Worm (Caenorhabditis elegans) whole organism, young adult: ENCODE measurements around the gene srab-6.

Experiments
- B0035.1 ChIP-seq: sonication (generic microtip); optimal IDR thresholded peaks from 2 replicates; lab custom pipeline; 2016; ENCODE audit warnings: missing genetic modification characterization, mild to moderate bottlenecking, missing compliant biosample characterization, missing genotype, missing genetic modification reagents
- B0261.1 ChIP-seq: sonication (generic microtip); optimal IDR thresholded peaks from 2 replicates; lab custom pipeline; 2016; ENCODE audit warnings: mild to moderate bottlenecking, missing genetic modification characterization, moderate library complexity, missing compliant biosample characterization
- F10E7.11 ChIP-seq: sonication (generic microtip); optimal IDR thresholded peaks from 2 replicates; lab custom pipeline; 2017; ENCODE audit warnings: mild to moderate bottlenecking, missing genetic modification characterization, moderate library complexity, missing compliant biosample characterization
- F57C9.4 ChIP-seq: sonication (generic microtip); optimal IDR thresholded peaks from 2 replicates; lab custom pipeline; 2017; ENCODE audit warnings: mild to moderate bottlenecking, missing genetic modification characterization, missing compliant biosample characterization
- Y67H2A.10 ChIP-seq: fragments of 200-800 bp; sonication (Bioruptor generic); conservative IDR thresholded peaks from 2 replicates; pipeline ENCODE4 v1.3.6; 2022; ENCODE audit warnings: missing genetic modification reagents, missing genetic modification characterization, missing compliant biosample characterization
- ama-1 ChIP-seq, 3 experiments: fragments of 150-350 bp in 1 of 3; sonication (generic microtip) in 2 of 3; optimal IDR thresholded peaks; 2 replicates each; lab custom pipeline; 2014 to 2018; ENCODE audit warnings: missing biosample characterization in 2 of 3, missing genetic modification characterization in 2 of 3, missing genetic modification reagents in 2 of 3
- atf-7 ChIP-seq: sonication (generic microtip); optimal IDR thresholded peaks from 2 replicates; lab custom pipeline; 2017; ENCODE audit warnings: mild to moderate bottlenecking, missing genetic modification characterization, missing compliant biosample characterization
- attf-5 ChIP-seq: fragments of 200-800 bp; sonication (Bioruptor generic); optimal IDR thresholded peaks from 2 replicates; lab custom pipeline; 2018; ENCODE audit warnings: mild to moderate bottlenecking, missing genetic modification characterization, missing compliant biosample characterization
- cebp-1 ChIP-seq, 2 experiments: fragments of 200-800 bp in 1 of 2; sonication (Bioruptor generic) in 1 of 2; sonication (generic microtip) in 1 of 2; IDR thresholded peaks in 1 of 2; optimal IDR thresholded peaks in 1 of 2; 2 replicates each; pipeline versions ENCODE4 v1.3.6 to Lab custom; 2017 to 2022; ENCODE audit warnings: missing compliant biosample characterization in 2 of 2, missing genetic modification characterization in 2 of 2, mild to moderate bottlenecking in 1 of 2, missing genetic modification reagents in 1 of 2, moderate library complexity in 1 of 2
- ceh-100 ChIP-seq: fragments of 200-800 bp; sonication (Bioruptor generic); IDR thresholded peaks from 2 replicates; pipeline ENCODE4 v1.3.6; 2022; ENCODE audit warnings: missing genetic modification reagents, missing genetic modification characterization, missing compliant biosample characterization
- ceh-40 ChIP-seq: fragments of 200-800 bp; sonication (Bioruptor generic); IDR thresholded peaks from 2 replicates; pipeline ENCODE4 v1.3.6; 2022; ENCODE audit warnings: missing genetic modification characterization, missing compliant biosample characterization
- ceh-91 ChIP-seq: fragments of 200-800 bp; sonication (Bioruptor generic); IDR thresholded peaks from 2 replicates; pipeline ENCODE4 v1.3.6; 2022; ENCODE audit warnings: missing genetic modification reagents, missing genetic modification characterization, missing compliant biosample characterization
- fkh-3 ChIP-seq: sonication (generic microtip); optimal IDR thresholded peaks from 2 replicates; lab custom pipeline; 2016; ENCODE audit warnings: mild to moderate bottlenecking, missing genetic modification characterization, missing compliant biosample characterization
- him-1 ChIP-seq: sonication (generic microtip); optimal IDR thresholded peaks from 2 replicates; lab custom pipeline; 2016; ENCODE audit warnings: missing genotype, missing genetic modification reagents, missing genetic modification characterization, missing compliant biosample characterization
- hmg-20 ChIP-seq: fragments of 200-800 bp; sonication (Bioruptor generic); IDR thresholded peaks from 2 replicates; pipeline ENCODE4 v1.3.6; 2022; ENCODE audit warnings: missing genetic modification reagents, missing genetic modification characterization, missing compliant biosample characterization
- hrde-1 ChIP-seq: sonication (generic microtip); optimal IDR thresholded peaks from 2 replicates; lab custom pipeline; 2016; ENCODE audit warnings: missing genetic modification characterization, mild to moderate bottlenecking, missing compliant biosample characterization, moderate library complexity, missing genotype, missing genetic modification reagents, borderline replicate concordance
- let-607 ChIP-seq, 2 experiments: fragments of 200-800 bp in 1 of 2; sonication (Bioruptor generic) in 1 of 2; sonication (generic microtip) in 1 of 2; optimal IDR thresholded peaks; 2 replicates each; lab custom pipeline; 2016 to 2018; ENCODE audit warnings: mild to moderate bottlenecking in 2 of 2, missing compliant biosample characterization in 2 of 2, missing genetic modification characterization in 2 of 2, moderate library complexity in 2 of 2, missing genotype in 1 of 2
- lin-26 ChIP-seq: fragments of 200-800 bp; sonication (Bioruptor generic); IDR thresholded peaks from 2 replicates; pipeline ENCODE4 v1.3.6; 2022; ENCODE audit warnings: missing genetic modification reagents, missing genetic modification characterization, missing compliant biosample characterization
- lin-35 ChIP-seq, 3 experiments: fragments of 150-350 bp in 2 of 3; sonication (generic microtip) in 1 of 3; optimal IDR thresholded peaks; 2 replicates each; lab custom pipeline; 2014 to 2018; ENCODE audit warnings: missing biosample characterization in 3 of 3, missing genetic modification characterization in 3 of 3, missing genetic modification reagents in 3 of 3
- lsl-1 ChIP-seq: fragments of 200-800 bp; sonication (Bioruptor generic); optimal IDR thresholded peaks from 2 replicates; lab custom pipeline; 2018; ENCODE audit warnings: mild to moderate bottlenecking, missing genetic modification characterization, moderate library complexity, missing compliant biosample characterization
- lsy-27 ChIP-seq: sonication (generic microtip); optimal IDR thresholded peaks from 2 replicates; lab custom pipeline; 2017; ENCODE audit warnings: missing genetic modification characterization, mild to moderate bottlenecking, missing compliant biosample characterization, antibody characterized with exemption, missing genotype, borderline replicate concordance; ENCODE audit not compliant: insufficient read depth
- madf-10 ChIP-seq: sonication (generic microtip); optimal IDR thresholded peaks from 2 replicates; lab custom pipeline; 2016; ENCODE audit warnings: mild to moderate bottlenecking, missing genetic modification characterization, missing compliant biosample characterization
- madf-3 ChIP-seq: fragments of 200-800 bp; sonication (Bioruptor generic); IDR thresholded peaks from 2 replicates; pipeline ENCODE4 v1.3.6; 2022; ENCODE audit warnings: missing genetic modification reagents, missing genetic modification characterization, missing compliant biosample characterization
- mcd-1 ChIP-seq: fragments of 200-800 bp; sonication (Bioruptor generic); IDR thresholded peaks from 2 replicates; pipeline ENCODE4 v1.3.6; 2022; ENCODE audit warnings: missing genetic modification reagents, missing genetic modification characterization, missing compliant biosample characterization
- nhr-80 ChIP-seq: sonication (generic microtip); optimal IDR thresholded peaks from 2 replicates; lab custom pipeline; 2016; ENCODE audit warnings: missing genetic modification characterization, missing compliant biosample characterization
- nhr-90 ChIP-seq: sonication (generic microtip); optimal IDR thresholded peaks from 2 replicates; lab custom pipeline; 2016; ENCODE audit warnings: missing genotype, mild to moderate bottlenecking, missing genetic modification characterization, missing compliant biosample characterization
- pbrm-1 ChIP-seq: fragments of 200-800 bp; sonication (Bioruptor generic); IDR thresholded peaks from 2 replicates; pipeline ENCODE4 v1.3.6; 2022; ENCODE audit warnings: missing genetic modification reagents, missing genetic modification characterization, missing compliant biosample characterization
- rec-8 ChIP-seq, 2 experiments: sonication (generic microtip); optimal IDR thresholded peaks; 2 replicates each; lab custom pipeline; 2016; ENCODE audit warnings: mild to moderate bottlenecking in 2 of 2, missing genetic modification characterization in 2 of 2, missing genetic modification reagents in 2 of 2, missing genotype in 2 of 2, missing biosample characterization in 1 of 2, missing compliant biosample characterization in 1 of 2, moderate library complexity in 1 of 2
- sea-2 ChIP-seq: fragments of 200-800 bp; sonication (Bioruptor generic); IDR thresholded peaks from 2 replicates; pipeline ENCODE4 v1.3.6; 2022; ENCODE audit warnings: missing genetic modification characterization, missing compliant biosample characterization
- snpc-1.3 ChIP-seq: sonication (generic microtip); optimal IDR thresholded peaks from 2 replicates; lab custom pipeline; 2017; ENCODE audit warnings: missing genetic modification characterization, mild to moderate bottlenecking, missing compliant biosample characterization, antibody characterized with exemption, moderate library complexity, missing genotype, missing genetic modification reagents; ENCODE audit not compliant: insufficient read depth
- snpc-4 ChIP-seq, 5 experiments: fragments of 150-350 bp in 1 of 5; sonication (generic microtip) in 4 of 5; optimal IDR thresholded peaks; 2 replicates each; lab custom pipeline; 2014 to 2018; ENCODE audit warnings: missing genetic modification characterization in 5 of 5, missing biosample characterization in 3 of 5, antibody characterized with exemption in 2 of 5, mild to moderate bottlenecking in 2 of 5, missing compliant biosample characterization in 2 of 5, missing genotype in 2 of 5, moderate library complexity in 2 of 5, missing genetic modification reagents in 1 of 5
- ztf-18 ChIP-seq: sonication (generic microtip); optimal IDR thresholded peaks from 2 replicates; lab custom pipeline; 2016; ENCODE audit warnings: missing genotype, mild to moderate bottlenecking, missing genetic modification characterization, missing compliant biosample characterization

Gene srab-6

DNA sequence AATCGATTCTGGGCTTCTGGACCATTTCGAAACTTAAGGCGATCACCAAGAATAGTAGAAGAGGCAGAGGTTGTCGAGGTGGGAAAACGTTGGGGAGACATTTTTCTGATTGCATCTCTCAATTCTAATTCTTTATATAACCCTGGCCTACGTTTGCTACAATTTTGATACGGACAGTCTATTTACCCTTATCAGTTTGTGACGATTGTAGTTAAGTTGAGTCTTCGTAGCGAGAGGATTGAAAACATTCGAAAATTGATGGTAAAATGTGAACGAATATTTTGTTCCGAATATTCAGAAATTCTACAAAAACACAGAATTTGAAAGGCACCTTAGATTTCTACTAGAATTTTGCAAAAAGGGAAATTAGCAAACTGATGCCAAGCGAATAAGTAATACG is 24.1 kb downstream of the srab-6 start, which contains the start of gene Y73C8C.10:
Gene Y73C8C.10 (minus strand): TSS at position 101 of the 400 bp plus-strand sequence.
- no peak for TF ChIP-seq mcd-1 (GFP tag; lab: Robert Waterston, UW)
- TF ChIP-seq nhr-80 (tag; lab: Kevin White, UChicago), result no peak
- TF ChIP-seq rec-8 (tag; optimal IDR thresholded peaks at IDR 0.05; lab: Kevin White, UChicago), result no peak
- no peak for TF ChIP-seq ztf-18 (tag; lab: Kevin White, UChicago)
- no peak for TF ChIP-seq ceh-100 (GFP tag; lab: Robert Waterston, UW)
- TF ChIP-seq nhr-90 (tag; lab: Kevin White, UChicago), result no peak
- TF ChIP-seq pbrm-1, result no peak
- TF ChIP-seq Y67H2A.10 (GFP tag; lab: Robert Waterston, UW), result no peak
- no peak for TF ChIP-seq lsl-1 (GFP tag; lab: Kevin White, UChicago)
- TF ChIP-seq madf-10, result no peak
- no peak for TF ChIP-seq cebp-1 (GFP tag; IDR thresholded peaks at IDR 0.05; lab: Robert Waterston, UW)
- TF ChIP-seq cebp-1 (tag; optimal IDR thresholded peaks at IDR 0.05; lab: Kevin White, UChicago), result no peak
- no peak for TF ChIP-seq snpc-4 (GFP tag; optimal IDR thresholded peaks at IDR 0.05; lab: Kevin White, UChicago)
- no peak for TF ChIP-seq snpc-4 (tag; optimal IDR thresholded peaks at IDR 0.05; lab: Kevin White, UChicago)
- no peak for TF ChIP-seq fkh-3

DNA sequence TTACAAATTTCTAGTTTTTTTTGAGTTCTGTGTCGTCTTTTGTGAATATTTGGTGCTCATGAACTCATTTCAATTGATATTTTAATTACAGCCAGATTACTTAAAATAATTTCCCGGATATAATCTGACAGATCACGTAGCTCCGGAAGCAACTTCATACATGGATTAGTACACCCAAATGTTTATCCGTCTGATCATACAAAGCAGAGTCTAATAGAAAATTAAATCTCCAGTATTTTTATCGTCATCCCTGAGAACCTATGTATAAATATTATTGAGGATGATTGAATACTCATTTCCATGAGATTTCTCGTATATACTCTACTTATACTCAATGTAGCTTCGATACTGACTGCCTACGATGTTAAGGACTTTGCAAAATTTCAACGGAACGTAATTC is 26.9 kb downstream of the srab-6 start, which contains the start of gene Y73C8C.12:
Gene Y73C8C.12 (plus strand): TSS at position 301 of the 400 bp plus-strand sequence.
- no peak for TF ChIP-seq hrde-1
- no peak for TF ChIP-seq hmg-20 (GFP tag; lab: Robert Waterston, UW)
- no peak for TF ChIP-seq ama-1 (optimal IDR thresholded peaks at IDR 0.05; lab: Kevin White, UChicago)
- TF ChIP-seq ama-1 (GFP tag; optimal IDR thresholded peaks at IDR 0.05; lab: Kevin White, UChicago), result no peak
- no peak for TF ChIP-seq Y67H2A.10 (GFP tag; lab: Robert Waterston, UW)
- no peak for TF ChIP-seq lin-26 (GFP tag; lab: Robert Waterston, UW)
- no peak for TF ChIP-seq lin-35 (GFP tag; optimal IDR thresholded peaks at IDR 0.05; lab: Kevin White, UChicago)
- TF ChIP-seq let-607 (tag; optimal IDR thresholded peaks at IDR 0.05; lab: Kevin White, UChicago), result no peak
- no peak for TF ChIP-seq sea-2 (GFP tag; lab: Robert Waterston, UW)
- TF ChIP-seq ceh-91 (GFP tag; lab: Robert Waterston, UW), result no peak
- TF ChIP-seq atf-7 (tag; lab: Kevin White, UChicago), result no peak
- no peak for TF ChIP-seq B0035.1 (tag; lab: Kevin White, UChicago)
- TF ChIP-seq F57C9.4 (tag; lab: Kevin White, UChicago), result no peak
- TF ChIP-seq lsy-27 (tag; lab: Kevin White, UChicago), result no peak
- no peak for TF ChIP-seq him-1
- TF ChIP-seq attf-5 (GFP tag; lab: Kevin White, UChicago), result no peak

DNA sequence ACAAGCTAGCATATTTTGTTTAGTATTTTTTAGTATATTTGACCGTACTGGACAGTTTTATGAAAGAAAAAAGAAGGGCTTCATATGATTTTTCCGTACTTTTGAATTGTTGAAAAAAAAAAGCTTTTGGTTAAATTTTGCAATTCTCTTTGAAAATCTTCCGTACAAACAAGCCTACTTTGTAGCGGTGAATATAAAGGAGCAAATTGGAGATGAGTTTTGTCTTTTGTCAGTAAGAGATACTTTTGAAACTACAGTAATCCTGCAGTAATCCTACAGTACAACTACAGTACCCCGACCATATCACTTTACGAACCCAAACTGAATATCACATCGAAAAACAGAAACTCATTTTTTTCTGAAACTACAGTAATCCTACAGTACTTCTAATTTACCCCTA is 29.4 kb downstream of the srab-6 start:
- TF ChIP-seq ceh-100 (GFP tag; lab: Robert Waterston, UW) (no peak), snpc-1.3 (tag; lab: Kevin White, UChicago) (no peak), madf-3 (no peak), ceh-40 (GFP tag; lab: Robert Waterston, UW) (no peak), B0261.1 (tag; lab: Kevin White, UChicago) (no peak), F10E7.11 (no peak)
